Fruit fly (Drosophila melanogaster): ENCODE measurements around the gene CG5111.

Gene CG5111

DNA sequence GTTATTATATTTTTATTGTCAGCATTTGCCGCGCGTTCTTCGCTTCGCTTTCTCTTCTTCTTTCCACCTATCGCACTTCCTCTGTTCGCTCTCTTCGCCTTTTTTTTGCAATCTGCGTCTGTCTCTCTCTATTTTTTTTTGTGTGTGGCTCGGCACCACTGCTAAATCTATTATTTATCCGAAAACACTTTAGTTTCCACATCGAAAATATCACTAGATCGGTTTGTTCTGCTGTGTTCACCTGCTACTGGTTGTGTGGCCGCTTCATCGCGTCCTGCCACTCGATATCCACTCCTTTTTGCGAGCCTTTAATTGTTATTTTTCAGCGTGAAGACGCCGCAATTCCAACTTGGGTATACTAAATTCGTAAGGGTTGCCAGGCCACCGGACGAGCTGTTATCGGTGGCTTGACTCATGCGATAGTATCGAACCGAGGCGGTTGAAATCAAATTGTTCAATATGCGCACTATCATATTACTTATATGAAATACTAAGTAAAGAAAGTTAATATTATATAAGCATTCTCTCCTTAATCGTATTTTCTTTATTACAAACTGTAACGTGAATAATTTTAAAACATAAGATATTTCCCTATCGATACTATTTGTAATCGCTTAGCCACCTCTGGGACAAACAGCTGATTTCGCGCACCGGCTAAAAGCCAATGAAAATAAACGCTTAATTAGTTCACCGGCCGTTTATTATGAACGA is 23.5 kb upstream of the CG5111 start, which contains the start of the genes XNP, CG42488 and CG5116 (continued):
- TF ChIP-seq CG15601 (tag; optimal IDR thresholded peaks at IDR 0.05) (no peak), Hsf (GFP tag; optimal IDR thresholded peaks at IDR 0.05) (peak; percentile 56), CG32532 (GFP tag; IDR thresholded peaks at IDR 0.05) (peak; percentile 68), CG30403 (GFP tag; optimal IDR thresholded peaks at IDR 0.05) (peak; percentile 63), CG9817 (tag; optimal IDR thresholded peaks at IDR 0.05) (peak; percentile 73), Max (GFP tag; optimal IDR thresholded peaks at IDR 0.05) (peak; percentile 66), CG11247 (GFP tag; IDR thresholded peaks at IDR 0.05) (peak; percentile 37; the same call in 1 of the 2 replicates), CG8290 (GFP tag; optimal IDR thresholded peaks at IDR 0.05) (no peak), CG8290 (tag; optimal IDR thresholded peaks at IDR 0.05) (no peak), B-H1 (GFP tag; IDR thresholded peaks at IDR 0.05) (no peak), ham (GFP tag; IDR thresholded peaks at IDR 0.05) (no peak), tio (GFP tag; optimal IDR thresholded peaks at IDR 0.05) (no peak), sima (GFP tag; optimal IDR thresholded peaks at IDR 0.05) (no peak), Awh (GFP tag; IDR thresholded peaks at IDR 0.05) (no peak), CG6813 (GFP tag; optimal IDR thresholded peaks at IDR 0.05) (no peak), CG16779 (GFP tag; IDR thresholded peaks at IDR 0.05) (no peak), dimm (GFP tag; IDR thresholded peaks at IDR 0.05) (no peak), knrl (GFP tag; IDR thresholded peaks at IDR 0.05; ENCODE audit: partially characterized antibody) (peak; percentile 99), toy (GFP tag; IDR thresholded peaks at IDR 0.05) (no peak), unpg (GFP tag; optimal IDR thresholded peaks at IDR 0.05) (no peak), Usf (GFP tag; optimal IDR thresholded peaks at IDR 0.05) (no peak), Lim3 (GFP tag; IDR thresholded peaks at IDR 0.05) (no peak), NfI (GFP tag; optimal IDR thresholded peaks at IDR 0.05) (peak; percentile 57), CG43689 (GFP tag; IDR thresholded peaks at IDR 0.05) (no peak), CG3407 (GFP tag; optimal IDR thresholded peaks at IDR 0.05) (no peak), nau (GFP tag; optimal IDR thresholded peaks at IDR 0.05) (no peak), CG11398 (GFP tag; optimal IDR thresholded peaks at IDR 0.05) (no peak), crc (GFP tag; optimal IDR thresholded peaks at IDR 0.05) (no peak), fd102C (GFP tag; optimal IDR thresholded peaks at IDR 0.05) (no peak), Hr78 (GFP tag; optimal IDR thresholded peaks at IDR 0.05) (no peak), Doc3 (GFP tag; IDR thresholded peaks at IDR 0.05; ENCODE audit: partially characterized antibody) (peak; percentile 100), Sox100B (GFP tag; optimal IDR thresholded peaks at IDR 0.05) (no peak), CG10431 (GFP tag; optimal IDR thresholded peaks at IDR 0.05) (no peak), pfk (GFP tag; optimal IDR thresholded peaks at IDR 0.05) (no peak), CG4282 (GFP tag; optimal IDR thresholded peaks at IDR 0.05) (no peak), chn (GFP tag; optimal IDR thresholded peaks at IDR 0.05) (peak; percentile 40), CG14667 (GFP tag; IDR thresholded peaks at IDR 0.05) (no peak), hth (optimal IDR thresholded peaks at IDR 0.05) (no peak), Tbp (GFP tag; optimal IDR thresholded peaks at IDR 0.05) (no peak), nerfin-2 (GFP tag; IDR thresholded peaks at IDR 0.05; ENCODE audit: partially characterized antibody) (peak; percentile 98), corto (GFP tag; optimal IDR thresholded peaks at IDR 0.05) (no peak), CG18619 (GFP tag; optimal IDR thresholded peaks at IDR 0.05) (peak; percentile 31), CHES-1-like (GFP tag; optimal IDR thresholded peaks at IDR 0.05) (peak; percentile 65), inv (GFP tag; IDR thresholded peaks at IDR 0.05; ENCODE audit: partially characterized antibody) (peak; percentile 98), org-1 (GFP tag; optimal IDR thresholded peaks at IDR 0.05) (no peak), ranshi (GFP tag; IDR thresholded peaks at IDR 0.05) (no peak), CG17361 (GFP tag; IDR thresholded peaks at IDR 0.05) (no peak), sens (GFP tag) (peak; percentile 92), vfl (GFP tag; optimal IDR thresholded peaks at IDR 0.05) (peak; percentile 47), Atf-2 (GFP tag; optimal IDR thresholded peaks at IDR 0.05) (no peak), Hr39 (optimal IDR thresholded peaks at IDR 0.05) (no peak)

Data from whole organism, embryonic.